Worm (Caenorhabditis elegans) whole organism, L4 larva: ENCODE data around the gene F07C3.9.
A peak's percentile ranks its signal among the peaks of the same experiment; 100 is the strongest.

ENCODE experiments used
- D1046.2 ChIP-seq: fragments of 200-800 bp; sonication (Bioruptor generic); IDR thresholded peaks from 2 replicates; pipeline ENCODE4 v1.3.6; 2022; ENCODE audit warnings: missing genetic modification characterization, missing compliant biosample characterization
- F49E8.2 ChIP-seq: sonication (generic microtip); optimal IDR thresholded peaks from 2 replicates; lab custom pipeline; 2016; ENCODE audit warnings: missing compliant biosample characterization, mild to moderate bottlenecking, missing genetic modification characterization, borderline replicate concordance
- R02D3.7 ChIP-seq: fragments of 150-350 bp; sonication (generic microtip); optimal IDR thresholded peaks from 3 replicates; lab custom pipeline; 2014; ENCODE audit warnings: missing biosample characterization, missing genetic modification characterization
- T20F7.1 ChIP-seq: fragments of 200-800 bp; sonication (Bioruptor generic); optimal IDR thresholded peaks from 2 replicates; lab custom pipeline; 2018; ENCODE audit warnings: mild to moderate bottlenecking, missing genetic modification characterization, missing compliant biosample characterization
- Y48G9A.11 ChIP-seq: fragments of 200-800 bp; sonication (Bioruptor generic); IDR thresholded peaks from 2 replicates; pipeline ENCODE4 v1.3.6; 2022; ENCODE audit warnings: missing genetic modification reagents, missing genetic modification characterization, missing compliant biosample characterization
- Y75B8A.6 ChIP-seq: fragments of 200-800 bp; sonication (Bioruptor generic); IDR thresholded peaks from 2 replicates; pipeline ENCODE4 v1.3.6; 2022; ENCODE audit warnings: missing genetic modification reagents, missing genetic modification characterization, missing compliant biosample characterization
- ZK337.2 ChIP-seq: fragments of 200-800 bp; sonication (Bioruptor generic); IDR thresholded peaks from 2 replicates; pipeline ENCODE4 v1.3.6; 2022; ENCODE audit warnings: missing genetic modification reagents, missing genetic modification characterization, missing compliant biosample characterization
- ZK546.5 ChIP-seq, 2 experiments: sonication (generic microtip); optimal IDR thresholded peaks; 2 replicates each; lab custom pipeline; 2017; ENCODE audit warnings: missing biosample characterization in 2 of 2, missing genetic modification characterization in 2 of 2
- ceh-20 ChIP-seq: fragments of 200-800 bp; sonication (Bioruptor generic); IDR thresholded peaks from 2 replicates; pipeline ENCODE4 v1.3.6; 2022; ENCODE audit warnings: missing genetic modification reagents, missing genetic modification characterization, missing compliant biosample characterization
- ceh-32 ChIP-seq: sonication (generic microtip); optimal IDR thresholded peaks from 2 replicates; lab custom pipeline; 2016; ENCODE audit warnings: mild to moderate bottlenecking, missing genetic modification characterization, missing compliant biosample characterization; ENCODE audit not compliant: poor library complexity
- ceh-82 ChIP-seq: sonication (generic microtip); optimal IDR thresholded peaks from 2 replicates; lab custom pipeline; 2017; ENCODE audit warnings: missing biosample characterization, missing genetic modification characterization
- ces-1 ChIP-seq: fragments of 150-350 bp; sonication (generic microtip); optimal IDR thresholded peaks from 4 replicates; lab custom pipeline; 2014; ENCODE audit warnings: missing biosample characterization, missing genetic modification reagents, missing genetic modification characterization
- ctbp-1 ChIP-seq: fragments of 200-800 bp; sonication (Bioruptor generic); IDR thresholded peaks from 2 replicates; pipeline ENCODE4 v1.3.6; 2022; ENCODE audit warnings: missing genetic modification reagents, missing genetic modification characterization, missing compliant biosample characterization
- daf-16 ChIP-seq, 3 experiments: sonication (generic microtip); optimal IDR thresholded peaks; 2 replicates each; lab custom pipeline; 2016 to 2017; ENCODE audit warnings: missing genetic modification characterization in 3 of 3, missing genetic modification reagents in 3 of 3, mild to moderate bottlenecking in 2 of 3, missing compliant biosample characterization in 2 of 3, missing biosample characterization in 1 of 3, moderate library complexity in 1 of 3
- daf-19 ChIP-seq: fragments of 200-800 bp; sonication (Bioruptor generic); conservative IDR thresholded peaks from 2 replicates; pipeline ENCODE4 v1.3.6; 2022; ENCODE audit warnings: missing genetic modification characterization, missing compliant biosample characterization
- dmd-8 ChIP-seq: fragments of 200-800 bp; sonication (Bioruptor generic); IDR thresholded peaks from 2 replicates; pipeline ENCODE4 v1.3.6; 2022; ENCODE audit warnings: missing genetic modification characterization, missing compliant biosample characterization
- dpl-1 ChIP-seq: fragments of 150-350 bp; optimal IDR thresholded peaks from 2 replicates; lab custom pipeline; 2014; ENCODE audit warnings: missing biosample characterization, missing genetic modification reagents, missing genetic modification characterization
- duxl-1 ChIP-seq: sonication (generic microtip); optimal IDR thresholded peaks from 2 replicates; lab custom pipeline; 2016; ENCODE audit warnings: mild to moderate bottlenecking, missing genetic modification characterization, moderate library complexity, missing compliant biosample characterization; ENCODE audit not compliant: poor library complexity
- egl-43 ChIP-seq: fragments of 200-800 bp; sonication (Bioruptor generic); IDR thresholded peaks from 2 replicates; pipeline ENCODE4 v1.3.6; 2022; ENCODE audit warnings: missing genetic modification reagents, missing genetic modification characterization, missing compliant biosample characterization
- hif-1 ChIP-seq, 2 experiments: sonication (generic microtip); optimal IDR thresholded peaks; 2 replicates each; lab custom pipeline; 2016 to 2017; ENCODE audit warnings: missing compliant biosample characterization in 2 of 2, missing genetic modification characterization in 2 of 2, missing genetic modification reagents in 2 of 2, missing genotype in 2 of 2, mild to moderate bottlenecking in 1 of 2
- jun-1 ChIP-seq: fragments of 150-350 bp; optimal IDR thresholded peaks from 2 replicates; lab custom pipeline; 2014; ENCODE audit warnings: missing biosample characterization, missing genetic modification reagents, missing genetic modification characterization
- lim-7 ChIP-seq: fragments of 200-800 bp; sonication (Bioruptor generic); IDR thresholded peaks from 2 replicates; pipeline ENCODE4 v1.3.6; 2022; ENCODE audit warnings: missing genetic modification characterization, missing compliant biosample characterization
- lin-1 ChIP-seq: fragments of 200-800 bp; sonication (Bioruptor generic); IDR thresholded peaks from 2 replicates; pipeline ENCODE4 v1.3.6; 2022; ENCODE audit warnings: missing genetic modification reagents, missing genetic modification characterization, missing compliant biosample characterization
- lin-13 ChIP-seq: fragments of 150-350 bp; optimal IDR thresholded peaks from 2 replicates; lab custom pipeline; 2014; ENCODE audit warnings: missing biosample characterization, missing genetic modification reagents, missing genetic modification characterization
- lin-39 ChIP-seq: fragments of 150-350 bp; optimal IDR thresholded peaks from 2 replicates; lab custom pipeline; 2014; ENCODE audit warnings: missing biosample characterization, missing genetic modification reagents, missing genetic modification characterization
- lir-3 ChIP-seq: sonication (generic microtip); optimal IDR thresholded peaks from 2 replicates; lab custom pipeline; 2016; ENCODE audit warnings: mild to moderate bottlenecking, missing genetic modification characterization, missing compliant biosample characterization
- lsy-2 ChIP-seq, 2 experiments: fragments of 150-350 bp in 1 of 2; sonication (generic microtip) in 1 of 2; optimal IDR thresholded peaks; 2 replicates each; lab custom pipeline; 2014 to 2017; ENCODE audit warnings: missing biosample characterization in 2 of 2, missing genetic modification characterization in 2 of 2
- madf-9 ChIP-seq: fragments of 200-800 bp; sonication (Bioruptor generic); conservative IDR thresholded peaks from 2 replicates; pipeline ENCODE4 v1.3.6; 2022; ENCODE audit warnings: missing genetic modification reagents, missing genetic modification characterization, missing compliant biosample characterization
- mep-1 ChIP-seq: fragments of 150-350 bp; sonication (generic microtip); optimal IDR thresholded peaks from 3 replicates; lab custom pipeline; 2014; ENCODE audit warnings: missing biosample characterization, missing genetic modification characterization
- mes-2 ChIP-seq: sonication (generic microtip); optimal IDR thresholded peaks from 2 replicates; lab custom pipeline; 2016; ENCODE audit warnings: missing genotype, mild to moderate bottlenecking, missing genetic modification characterization, missing compliant biosample characterization; ENCODE audit not compliant: poor library complexity, severe bottlenecking
- mxl-3 ChIP-seq: fragments of 200-800 bp; sonication (Bioruptor generic); optimal IDR thresholded peaks from 2 replicates; lab custom pipeline; 2018; ENCODE audit warnings: mild to moderate bottlenecking, missing genetic modification characterization, missing compliant biosample characterization
- nhr-10 ChIP-seq: fragments of 150-350 bp; optimal IDR thresholded peaks from 2 replicates; lab custom pipeline; 2014; ENCODE audit warnings: missing biosample characterization, missing genetic modification characterization
- nhr-11 ChIP-seq: fragments of 150-350 bp; optimal IDR thresholded peaks from 2 replicates; lab custom pipeline; 2014; ENCODE audit warnings: missing biosample characterization, missing genetic modification characterization
- nhr-237 ChIP-seq: sonication (generic microtip); optimal IDR thresholded peaks from 2 replicates; lab custom pipeline; 2017; ENCODE audit warnings: missing biosample characterization, missing genetic modification characterization
- nhr-6 ChIP-seq: fragments of 150-350 bp; optimal IDR thresholded peaks from 2 replicates; lab custom pipeline; 2014; ENCODE audit warnings: missing biosample characterization, missing genetic modification characterization
- nhr-77 ChIP-seq: fragments of 150-350 bp; optimal IDR thresholded peaks from 2 replicates; lab custom pipeline; 2014; ENCODE audit warnings: missing biosample characterization, missing genetic modification characterization
- php-3 ChIP-seq: fragments of 200-800 bp; sonication (Bioruptor generic); IDR thresholded peaks from 2 replicates; pipeline ENCODE4 v1.3.6; 2022; ENCODE audit warnings: missing genetic modification reagents, missing genetic modification characterization, missing compliant biosample characterization
- pqm-1 ChIP-seq: sonication (generic microtip); optimal IDR thresholded peaks from 2 replicates; lab custom pipeline; 2017; ENCODE audit warnings: missing biosample characterization, missing genetic modification characterization
- rbr-2 ChIP-seq: sonication (generic microtip); optimal IDR thresholded peaks from 2 replicates; lab custom pipeline; 2016; ENCODE audit warnings: missing genotype, missing genetic modification characterization, missing compliant biosample characterization
- saeg-2 ChIP-seq: fragments of 200-800 bp; sonication (Bioruptor generic); IDR thresholded peaks from 2 replicates; pipeline ENCODE4 v1.3.6; 2022; ENCODE audit warnings: missing genetic modification reagents, missing genetic modification characterization, missing compliant biosample characterization
- set-16 ChIP-seq: fragments of 200-800 bp; sonication (Bioruptor generic); IDR thresholded peaks from 2 replicates; pipeline ENCODE4 v1.3.6; 2022; ENCODE audit warnings: missing genetic modification reagents, missing genetic modification characterization, missing compliant biosample characterization
- skn-1 ChIP-seq: fragments of 150-350 bp; optimal IDR thresholded peaks from 2 replicates; lab custom pipeline; 2014; ENCODE audit warnings: missing biosample characterization, missing genetic modification characterization
- tag-97 ChIP-seq: fragments of 200-800 bp; sonication (Bioruptor generic); IDR thresholded peaks from 2 replicates; pipeline ENCODE4 v1.3.6; 2022; ENCODE audit warnings: missing genetic modification characterization, missing compliant biosample characterization
- tra-1 ChIP-seq: fragments of 200-800 bp; sonication (Bioruptor generic); IDR thresholded peaks from 2 replicates; pipeline ENCODE4 v1.3.6; 2022; ENCODE audit warnings: missing genetic modification reagents, missing genetic modification characterization, missing compliant biosample characterization
- vab-7 ChIP-seq: fragments of 200-800 bp; sonication (Bioruptor generic); IDR thresholded peaks from 2 replicates; pipeline ENCODE4 v1.3.6; 2022; ENCODE audit warnings: missing genetic modification reagents, missing genetic modification characterization, missing compliant biosample characterization
- zag-1 ChIP-seq: fragments of 150-350 bp; optimal IDR thresholded peaks from 2 replicates; lab custom pipeline; 2014; ENCODE audit warnings: missing biosample characterization, missing genetic modification characterization
- zfp-2 ChIP-seq: sonication (generic microtip); optimal IDR thresholded peaks from 2 replicates; lab custom pipeline; 2016; ENCODE audit warnings: mild to moderate bottlenecking, missing genetic modification characterization, missing compliant biosample characterization
- zfp-3 ChIP-seq: fragments of 200-800 bp; sonication (Bioruptor generic); conservative IDR thresholded peaks from 2 replicates; pipeline ENCODE4 v1.3.6; 2022; ENCODE audit warnings: missing genetic modification reagents, missing genetic modification characterization, missing compliant biosample characterization
- zip-2 ChIP-seq: fragments of 150-350 bp; optimal IDR thresholded peaks from 2 replicates; lab custom pipeline; 2014; ENCODE audit warnings: missing biosample characterization, missing genetic modification characterization
- ztf-11 ChIP-seq: fragments of 150-350 bp; optimal IDR thresholded peaks from 2 replicates; lab custom pipeline; 2014; ENCODE audit warnings: missing biosample characterization, missing genetic modification characterization

Gene F07C3.9

ce11 chrV:9243171-9243996, 11.1 kb downstream of the F07C3.9 start, which contains the start of gene glo-4:
glo-4 (minus strand) TSS chrV:9243221.
- TF ChIP-seq T20F7.1 (GFP tag; lab: Kevin White, UChicago) (peak; percentile 70), ZK337.2 (GFP tag; lab: Robert Waterston, UW) (no peak), ZK546.5 (tag; optimal IDR thresholded peaks at IDR 0.05; lab: Kevin White, UChicago) (no peak), nhr-77 (tag; lab: Kevin White, UChicago) (peak; percentile 23), lsy-2 (tag; optimal IDR thresholded peaks at IDR 0.05; lab: Kevin White, UChicago) (peak; percentile 51 to 87), tag-97 (GFP tag; lab: Robert Waterston, UW) (no peak), lin-39 (tag; lab: Kevin White, UChicago) (no peak), nhr-11 (peak; percentile 40), lim-7 (no peak), dpl-1 (peak; percentile 80), vab-7 (GFP tag; lab: Robert Waterston, UW) (no peak), nhr-10 (no peak), lin-13 (no peak), mes-2 (peak; percentile 81), madf-9 (GFP tag; lab: Robert Waterston, UW) (no peak), zfp-2 (tag; lab: Kevin White, UChicago) (no peak), ceh-82 (no peak), skn-1 (tag; lab: Kevin White, UChicago) (no peak), daf-16 (GFP tag; optimal IDR thresholded peaks at IDR 0.05; lab: Kevin White, UChicago) (no peak), daf-16 (tag; optimal IDR thresholded peaks at IDR 0.05; lab: Kevin White, UChicago) (peak; percentile 1), F49E8.2 (no peak), mep-1 (tag; lab: Kevin White, UChicago) (peak; percentile 85), dmd-8 (no peak), ztf-11 (tag; lab: Kevin White, UChicago) (no peak), egl-43 (GFP tag; lab: Robert Waterston, UW) (no peak), daf-19 (GFP tag; lab: Robert Waterston, UW) (no peak), Y75B8A.6 (no peak), hif-1 (tag; optimal IDR thresholded peaks at IDR 0.05; lab: Kevin White, UChicago) (no peak), mxl-3 (GFP tag; lab: Kevin White, UChicago) (no peak), tra-1 (no peak), zip-2 (tag; lab: Kevin White, UChicago) (no peak), nhr-237 (no peak), zfp-3 (GFP tag; lab: Robert Waterston, UW) (no peak), lin-1 (no peak), lir-3 (tag; lab: Kevin White, UChicago) (no peak), zag-1 (tag; lab: Kevin White, UChicago) (no peak), Y48G9A.11 (GFP tag; lab: Robert Waterston, UW) (no peak), ceh-20 (GFP tag; lab: Robert Waterston, UW) (no peak), set-16 (GFP tag; lab: Robert Waterston, UW) (no peak), ctbp-1 (GFP tag; lab: Robert Waterston, UW) (0 out of 2 replicates have a peak, but pooled peaks have one; percentile 50), ceh-32 (tag; lab: Kevin White, UChicago) (no peak), R02D3.7 (tag; lab: Kevin White, UChicago) (no peak), D1046.2 (no peak), nhr-6 (tag; lab: Kevin White, UChicago) (peak; percentile 6), php-3 (GFP tag; lab: Robert Waterston, UW) (no peak), duxl-1 (tag; lab: Kevin White, UChicago) (peak; percentile 15), rbr-2 (peak; percentile 77), jun-1 (tag; lab: Kevin White, UChicago) (no peak), saeg-2 (no peak), pqm-1 (tag; lab: Kevin White, UChicago) (peak; percentile 66), ces-1 (no peak)
